Worm (Caenorhabditis elegans): ENCODE data around the gene D1025.1.
A peak's percentile ranks its signal among the peaks of the same experiment; 100 is the strongest.

- TF ChIP-seq egl-27 (tag; optimal IDR thresholded peaks at IDR 0.05) (peak; percentile 43), ztf-11 (tag; optimal IDR thresholded peaks at IDR 0.05) (no peak), snpc-4 (tag; optimal IDR thresholded peaks at IDR 0.05) (no peak), nhr-12 (tag; optimal IDR thresholded peaks at IDR 0.05) (no peak), lin-13 (GFP tag; optimal IDR thresholded peaks at IDR 0.05) (no peak), nhr-10 (tag; optimal IDR thresholded peaks at IDR 0.05) (no peak), Y55F3AM.14 (GFP tag; optimal IDR thresholded peaks at IDR 0.05) (no peak), F13H6.1 (tag; optimal IDR thresholded peaks at IDR 0.05) (peak; percentile 84), lsy-2 (tag; optimal IDR thresholded peaks at IDR 0.05) (peak in 1 of 2 experiments; percentile 30), mdl-1 (tag; optimal IDR thresholded peaks at IDR 0.05) (no peak)
Observed at ce11 chrX:14505578-14506353, 14.8 kb upstream of the D1025.1 start.

Measured in whole organism, L2 larva.